Fruit fly (Drosophila melanogaster): ENCODE measurements around the gene NimB2.

The NimB2 gene

dm6 chr2L:14012304-14013054, 45.7 kb upstream of the NimB2 start, which contains the start of gene bgm (continued):
- TF ChIP-seq CG12659 (GFP tag; optimal IDR thresholded peaks at IDR 0.05) (no peak), Oli (tag; optimal IDR thresholded peaks at IDR 0.05) (no peak), mirr (GFP tag; optimal IDR thresholded peaks at IDR 0.05) (peak; percentile 31), grn (GFP tag; optimal IDR thresholded peaks at IDR 0.05) (peak; percentile 90), vnd (GFP tag; IDR thresholded peaks at IDR 0.05; ENCODE audit: partially characterized antibody) (no peak), CG13296 (GFP tag; optimal IDR thresholded peaks at IDR 0.05) (no peak), gsb (GFP tag; IDR thresholded peaks at IDR 0.05) (no peak), klu (GFP tag; IDR thresholded peaks at IDR 0.05) (no peak), CG3995 (GFP tag; optimal IDR thresholded peaks at IDR 0.05) (no peak), Awh (GFP tag; IDR thresholded peaks at IDR 0.05) (no peak), Atf-2 (GFP tag; optimal IDR thresholded peaks at IDR 0.05) (no peak), CG6854 (GFP tag; optimal IDR thresholded peaks at IDR 0.05) (no peak), Antp (GFP tag; optimal IDR thresholded peaks at IDR 0.05) (no peak), lilli (GFP tag; optimal IDR thresholded peaks at IDR 0.05) (no peak), ash1 (GFP tag; optimal IDR thresholded peaks at IDR 0.05) (no peak), sug (tag; optimal IDR thresholded peaks at IDR 0.05) (peak; percentile 31), CG6175 (GFP tag; IDR thresholded peaks at IDR 0.05) (no peak), sens-2 (GFP tag; IDR thresholded peaks at IDR 0.05) (0 out of 2 replicates have a peak, but pooled peaks have one; percentile 46), CG32767 (GFP tag; IDR thresholded peaks at IDR 0.05) (no peak), MTF-1 (GFP tag; optimal IDR thresholded peaks at IDR 0.05; ENCODE audit: borderline replicate concordance) (no peak), CG13894 (tag; optimal IDR thresholded peaks at IDR 0.05) (peak; percentile 66), Camta (GFP tag; optimal IDR thresholded peaks at IDR 0.05) (no peak), kni (GFP tag; optimal IDR thresholded peaks at IDR 0.05) (no peak), CG1647 (GFP tag; optimal IDR thresholded peaks at IDR 0.05) (no peak), NFAT (GFP tag; IDR thresholded peaks at IDR 0.05) (no peak), cg (GFP tag; optimal IDR thresholded peaks at IDR 0.05) (no peak), ATbp (GFP tag; optimal IDR thresholded peaks at IDR 0.05) (no peak), gem (tag; optimal IDR thresholded peaks at IDR 0.05) (no peak), zen (tag; optimal IDR thresholded peaks at IDR 0.05) (no peak), CG15073 (GFP tag; optimal IDR thresholded peaks at IDR 0.05) (no peak), CG17359 (tag; optimal IDR thresholded peaks at IDR 0.05) (no peak), CG10366 (GFP tag; IDR thresholded peaks at IDR 0.05) (no peak), CG7963 (GFP tag; IDR thresholded peaks at IDR 0.05; ENCODE audit: partially characterized antibody) (no peak), ara (GFP tag; IDR thresholded peaks at IDR 0.05) (no peak), tap (tag; optimal IDR thresholded peaks at IDR 0.05) (no peak), ken (GFP tag; IDR thresholded peaks at IDR 0.05) (no peak), row (GFP tag; IDR thresholded peaks at IDR 0.05) (no peak), zfh1 (GFP tag; IDR thresholded peaks at IDR 0.05) (no peak), fd3F (GFP tag; optimal IDR thresholded peaks at IDR 0.05) (no peak), Pdp1 (GFP tag; optimal IDR thresholded peaks at IDR 0.05) (no peak), CG17829 (tag; optimal IDR thresholded peaks at IDR 0.05) (no peak), inv (GFP tag; IDR thresholded peaks at IDR 0.05; ENCODE audit: partially characterized antibody) (no peak), CG31224 (GFP tag; IDR thresholded peaks at IDR 0.05) (no peak), CG11093 (GFP tag; IDR thresholded peaks at IDR 0.05) (no peak), Dek (tag; optimal IDR thresholded peaks at IDR 0.05) (no peak), twi (tag; optimal IDR thresholded peaks at IDR 0.05) (no peak), chm (GFP tag; IDR thresholded peaks at IDR 0.05) (no peak), CG4707 (GFP tag; optimal IDR thresholded peaks at IDR 0.05) (no peak)
